Worm (Caenorhabditis elegans) whole organism, L4/young adult: ENCODE results near the gene C18D4.4.

Source experiments
- W03F9.2 ChIP-seq: fragments of 150-350 bp; optimal IDR thresholded peaks from 2 replicates; lab custom pipeline; 2014; ENCODE audit warnings: missing biosample characterization, missing genetic modification characterization
- him-1 ChIP-seq: sonication (generic microtip); optimal IDR thresholded peaks from 2 replicates; lab custom pipeline; 2016; ENCODE audit warnings: missing genotype, missing genetic modification reagents, missing genetic modification characterization, missing compliant biosample characterization

ce11 chrV:17485078-17485477, 46.2 kb downstream of the C18D4.4 start, which contains the start of gene srh-111:
- TF ChIP-seq him-1 (tag; lab: Kevin White, UChicago) (no peak), W03F9.2 (tag; lab: Kevin White, UChicago) (no peak)
